Fruit fly (Drosophila melanogaster): Measurements from ENCODE around the gene Gyc76C.

Gene Gyc76C

dm6 chr3L:19836375-19836937 lies 43.1 kb upstream of the Gyc76C start, which contains the start of gene kto (continued):
- TF ChIP-seq knrl (GFP tag; IDR thresholded peaks at IDR 0.05; ENCODE audit: partially characterized antibody) (peak; percentile 76), Bdp1 (GFP tag; optimal IDR thresholded peaks at IDR 0.05) (no peak), ems (GFP tag; optimal IDR thresholded peaks at IDR 0.05) (no peak), bcd (GFP tag; optimal IDR thresholded peaks at IDR 0.05) (no peak), p53 (GFP tag; optimal IDR thresholded peaks at IDR 0.05) (no peak), Scr (GFP tag; IDR thresholded peaks at IDR 0.05; ENCODE audit: partially characterized antibody) (peak; percentile 89), BEAF-32 (GFP tag; optimal IDR thresholded peaks at IDR 0.05) (peak; percentile 84), C15 (GFP tag; IDR thresholded peaks at IDR 0.05) (no peak), CG14860 (GFP tag; IDR thresholded peaks at IDR 0.05; ENCODE audit: partially characterized antibody) (peak; percentile 79), Fer1 (GFP tag; optimal IDR thresholded peaks at IDR 0.05) (no peak), inv (GFP tag; IDR thresholded peaks at IDR 0.05; ENCODE audit: partially characterized antibody) (peak; percentile 69), B-H2 (GFP tag; optimal IDR thresholded peaks at IDR 0.05) (no peak), CG11504 (tag; optimal IDR thresholded peaks at IDR 0.05) (no peak), MBD-R2 (GFP tag; IDR thresholded peaks at IDR 0.05) (peak; percentile 69), slbo (GFP tag; IDR thresholded peaks at IDR 0.05) (no peak), CG13624 (GFP tag; optimal IDR thresholded peaks at IDR 0.05) (no peak), psq (GFP tag; optimal IDR thresholded peaks at IDR 0.05) (no peak), Optix (GFP tag; IDR thresholded peaks at IDR 0.05) (no peak), Nf-YC (tag; optimal IDR thresholded peaks at IDR 0.05) (no peak), Dref (GFP tag; IDR thresholded peaks at IDR 0.05) (peak; percentile 90), seq (GFP tag; IDR thresholded peaks at IDR 0.05) (no peak), dmrt99B (tag; optimal IDR thresholded peaks at IDR 0.05) (no peak), HLH54F (GFP tag; optimal IDR thresholded peaks at IDR 0.05) (no peak), zfh1 (GFP tag; IDR thresholded peaks at IDR 0.05) (no peak), peb (GFP tag; IDR thresholded peaks at IDR 0.05) (no peak), crp (GFP tag; optimal IDR thresholded peaks at IDR 0.05) (peak in 1 of 2 experiments; percentile 1), CG4360 (GFP tag; IDR thresholded peaks at IDR 0.05) (peak; percentile 76), CG11560 (tag; IDR thresholded peaks at IDR 0.05) (no peak), Spps (tag; optimal IDR thresholded peaks at IDR 0.05) (no peak), CG12071 (GFP tag; optimal IDR thresholded peaks at IDR 0.05) (no peak), tin (GFP tag; optimal IDR thresholded peaks at IDR 0.05) (no peak), Xrp1 (GFP tag; IDR thresholded peaks at IDR 0.05) (no peak), ato (GFP tag; IDR thresholded peaks at IDR 0.05; ENCODE audit: partially characterized antibody) (peak; percentile 86), CG12391 (tag; optimal IDR thresholded peaks at IDR 0.05) (no peak), Atf6 (GFP tag; IDR thresholded peaks at IDR 0.05) (no peak), CG14965 (GFP tag; optimal IDR thresholded peaks at IDR 0.05; ENCODE audit: borderline replicate concordance) (no peak), Med (GFP tag) (peak; percentile 71), CG7963 (GFP tag; IDR thresholded peaks at IDR 0.05; ENCODE audit: partially characterized antibody) (peak; percentile 75), vfl (GFP tag; optimal IDR thresholded peaks at IDR 0.05) (no peak), chinmo (GFP tag; IDR thresholded peaks at IDR 0.05; ENCODE audit: partially characterized antibody) (peak; percentile 94), CG30431 (GFP tag; optimal IDR thresholded peaks at IDR 0.05) (no peak), D19A (tag; optimal IDR thresholded peaks at IDR 0.05) (no peak), phol (tag; optimal IDR thresholded peaks at IDR 0.05) (no peak), kah (GFP tag; optimal IDR thresholded peaks at IDR 0.05) (no peak), Hr3 (GFP tag; optimal IDR thresholded peaks at IDR 0.05) (no peak), toy (GFP tag; IDR thresholded peaks at IDR 0.05) (no peak), CG34376 (GFP tag; optimal IDR thresholded peaks at IDR 0.05) (peak; percentile 1), CG1024 (GFP tag; IDR thresholded peaks at IDR 0.05) (no peak), CG1602 (GFP tag; optimal IDR thresholded peaks at IDR 0.05) (no peak), dimm (GFP tag; IDR thresholded peaks at IDR 0.05) (no peak), crol (GFP tag; IDR thresholded peaks at IDR 0.05) (no peak)
